Worm (Caenorhabditis elegans): Measurements from ENCODE around the gene rimb-1.

rimb-1 gene

ce11 chrIII:1853944-1854343 lies 65.8 kb downstream of the rimb-1 start:
- no peak for TF ChIP-seq ztf-16 (tag; optimal IDR thresholded peaks at IDR 0.05)
- TF ChIP-seq nfya-1 (tag; optimal IDR thresholded peaks at IDR 0.05) = no peak
- TF ChIP-seq pqm-1 (tag; optimal IDR thresholded peaks at IDR 0.05) = no peak
- TF ChIP-seq odd-2 (tag; optimal IDR thresholded peaks at IDR 0.05) = no peak
- no peak for TF ChIP-seq ceh-24 (tag; optimal IDR thresholded peaks at IDR 0.05)
- no peak for TF ChIP-seq nhr-232 (tag; optimal IDR thresholded peaks at IDR 0.05)
- TF ChIP-seq unc-55 (GFP tag; optimal IDR thresholded peaks at IDR 0.05) = no peak
- no peak for TF ChIP-seq ceh-9 (tag; optimal IDR thresholded peaks at IDR 0.05)

- no peak for TF ChIP-seq ceh-9 (tag; optimal IDR thresholded peaks at IDR 0.05)
- TF ChIP-seq pha-4 (tag; optimal IDR thresholded peaks at IDR 0.05) = no peak
- TF ChIP-seq odd-2 (tag; optimal IDR thresholded peaks at IDR 0.05) = no peak
- TF ChIP-seq C38D4.7 (GFP tag; optimal IDR thresholded peaks at IDR 0.05) = no peak
- TF ChIP-seq ama-1 (optimal IDR thresholded peaks at IDR 0.05) = no peak
- no peak for TF ChIP-seq ceh-31 (tag; optimal IDR thresholded peaks at IDR 0.05)
- TF ChIP-seq che-1 (tag; optimal IDR thresholded peaks at IDR 0.05) = no peak
- TF ChIP-seq ceh-14 (tag; optimal IDR thresholded peaks at IDR 0.05) = no peak
- TF ChIP-seq dve-1 (tag; optimal IDR thresholded peaks at IDR 0.05) = no peak
- TF ChIP-seq ceh-30 (tag; optimal IDR thresholded peaks at IDR 0.05) = no peak
- TF ChIP-seq pax-1 (tag; optimal IDR thresholded peaks at IDR 0.05) = no peak
- no peak for TF ChIP-seq K09A11.1 (tag; optimal IDR thresholded peaks at IDR 0.05; ENCODE audit: insufficient read depth)
- no peak for TF ChIP-seq ttx-3 (tag; optimal IDR thresholded peaks at IDR 0.05)
- TF ChIP-seq lim-6 (tag; optimal IDR thresholded peaks at IDR 0.05) = no peak
- TF ChIP-seq ztf-16 (tag; optimal IDR thresholded peaks at IDR 0.05) = no peak
- no peak for TF ChIP-seq hlh-15 (tag; optimal IDR thresholded peaks at IDR 0.05)
- no peak for TF ChIP-seq madf-2 (tag; optimal IDR thresholded peaks at IDR 0.05)
- TF ChIP-seq elt-2 (tag; optimal IDR thresholded peaks at IDR 0.05) = no peak
- no peak for TF ChIP-seq sox-4 (tag; optimal IDR thresholded peaks at IDR 0.05)
Measured at ce11 chrIII:1855092-1855491, 67.0 kb downstream of the rimb-1 start, which contains the start of gene hlh-33. Gene hlh-33 (plus strand): TSS chrIII:1855392.

ce11 chrIII:1856175-1856574 lies 68.0 kb downstream of the rimb-1 start:
- no peak for TF ChIP-seq pax-1 (tag; optimal IDR thresholded peaks at IDR 0.05)
- TF ChIP-seq C38D4.7 (GFP tag; optimal IDR thresholded peaks at IDR 0.05) = no peak
- TF ChIP-seq dve-1 (tag; optimal IDR thresholded peaks at IDR 0.05) = peak; percentile 61

- TF ChIP-seq eyg-1 (tag; optimal IDR thresholded peaks at IDR 0.05) = no peak
- no peak for TF ChIP-seq mec-3 (tag; optimal IDR thresholded peaks at IDR 0.05; ENCODE audit: borderline replicate concordance)
- TF ChIP-seq ztf-16 (tag; optimal IDR thresholded peaks at IDR 0.05) = no peak
- no peak for TF ChIP-seq unc-42 (tag; optimal IDR thresholded peaks at IDR 0.05)
- no peak for TF ChIP-seq pag-3 (tag; optimal IDR thresholded peaks at IDR 0.05; ENCODE audit: borderline replicate concordance)
- TF ChIP-seq C38D4.7 (GFP tag; optimal IDR thresholded peaks at IDR 0.05) = no peak
- TF ChIP-seq unc-55 (GFP tag; optimal IDR thresholded peaks at IDR 0.05) = no peak
Measured at ce11 chrIII:1856679-1857078, 68.5 kb downstream of the rimb-1 start.

Data from whole organism, late embryonic.